Worm (Caenorhabditis elegans) whole organism, L2 larva: ENCODE results near the gene F11D5.7.

Experiments
- C34F6.9 ChIP-seq: fragments of 150-350 bp; optimal IDR thresholded peaks from 2 replicates; lab custom pipeline; 2014; ENCODE audit warnings: missing biosample characterization, missing genetic modification characterization
- R02D3.7 ChIP-seq: fragments of 150-350 bp; optimal IDR thresholded peaks from 2 replicates; lab custom pipeline; 2014; ENCODE audit warnings: missing biosample characterization, missing genetic modification characterization
- ZK546.5 ChIP-seq: sonication (generic microtip); optimal IDR thresholded peaks from 2 replicates; lab custom pipeline; 2017; ENCODE audit warnings: missing biosample characterization, missing genetic modification characterization
- aly-2 ChIP-seq: fragments of 150-350 bp; optimal IDR thresholded peaks from 2 replicates; lab custom pipeline; 2014; ENCODE audit warnings: missing biosample characterization, missing genetic modification characterization
- blmp-1 ChIP-seq: sonication (generic microtip); optimal IDR thresholded peaks from 2 replicates; lab custom pipeline; 2017; ENCODE audit warnings: missing genetic modification characterization, mild to moderate bottlenecking, missing compliant biosample characterization, antibody characterized with exemption, moderate library complexity; ENCODE audit not compliant: insufficient read depth
- ceh-16 ChIP-seq: fragments of 150-350 bp; optimal IDR thresholded peaks from 2 replicates; lab custom pipeline; 2014; ENCODE audit warnings: missing biosample characterization, missing genetic modification characterization
- crh-2 ChIP-seq: sonication (generic microtip); optimal IDR thresholded peaks from 2 replicates; lab custom pipeline; 2017; ENCODE audit warnings: missing biosample characterization, missing genetic modification characterization
- egl-27 ChIP-seq: sonication (generic microtip); optimal IDR thresholded peaks from 3 replicates; lab custom pipeline; 2017; ENCODE audit warnings: missing biosample characterization, missing genetic modification reagents, missing genetic modification characterization
- elt-1 ChIP-seq: fragments of 150-350 bp; optimal IDR thresholded peaks from 2 replicates; lab custom pipeline; 2014; ENCODE audit warnings: missing biosample characterization, missing genetic modification characterization
- elt-3 ChIP-seq: sonication (generic microtip); optimal IDR thresholded peaks from 2 replicates; lab custom pipeline; 2017; ENCODE audit warnings: missing biosample characterization, missing genetic modification characterization
- fos-1 ChIP-seq: fragments of 150-350 bp; optimal IDR thresholded peaks from 2 replicates; lab custom pipeline; 2014; ENCODE audit warnings: missing biosample characterization, missing genetic modification characterization
- gmeb-1 ChIP-seq: fragments of 150-350 bp; optimal IDR thresholded peaks from 2 replicates; lab custom pipeline; 2014; ENCODE audit warnings: missing biosample characterization, missing genetic modification characterization
- lin-11 ChIP-seq: fragments of 150-350 bp; sonication (generic microtip); optimal IDR thresholded peaks from 2 replicates; lab custom pipeline; 2014; ENCODE audit warnings: missing biosample characterization, missing genetic modification characterization, inconsistent platforms, mixed read lengths
- lin-13 ChIP-seq: fragments of 150-350 bp; optimal IDR thresholded peaks from 2 replicates; lab custom pipeline; 2014; ENCODE audit warnings: missing biosample characterization, missing genetic modification reagents, missing genetic modification characterization
- mab-5 ChIP-seq: fragments of 150-350 bp; optimal IDR thresholded peaks from 2 replicates; lab custom pipeline; 2014; ENCODE audit warnings: missing biosample characterization, missing genetic modification characterization
- mbf-1 ChIP-seq: sonication (generic microtip); optimal IDR thresholded peaks from 2 replicates; lab custom pipeline; 2017; ENCODE audit warnings: missing biosample characterization, missing genetic modification characterization
- mdl-1 ChIP-seq, 2 experiments: fragments of 150-350 bp in 1 of 2; sonication (generic microtip) in 1 of 2; optimal IDR thresholded peaks; 2 replicates each; lab custom pipeline; 2017; ENCODE audit warnings: missing biosample characterization in 2 of 2, missing genetic modification characterization in 2 of 2
- nhr-11 ChIP-seq: fragments of 150-350 bp; optimal IDR thresholded peaks from 2 replicates; lab custom pipeline; 2014; ENCODE audit warnings: missing biosample characterization, missing genetic modification characterization
- nhr-12 ChIP-seq: fragments of 150-350 bp; optimal IDR thresholded peaks from 2 replicates; lab custom pipeline; 2014; ENCODE audit warnings: missing biosample characterization, missing genetic modification characterization
- nhr-129 ChIP-seq: fragments of 150-350 bp; optimal IDR thresholded peaks from 2 replicates; lab custom pipeline; 2014; ENCODE audit warnings: missing biosample characterization, missing genetic modification characterization
- nhr-21 ChIP-seq: fragments of 150-350 bp; optimal IDR thresholded peaks from 2 replicates; lab custom pipeline; 2014; ENCODE audit warnings: missing biosample characterization, missing genetic modification characterization
- nhr-237 ChIP-seq: fragments of 150-350 bp; optimal IDR thresholded peaks from 2 replicates; lab custom pipeline; 2014; ENCODE audit warnings: missing biosample characterization, missing genetic modification characterization
- nhr-6 ChIP-seq: fragments of 150-350 bp; optimal IDR thresholded peaks from 2 replicates; lab custom pipeline; 2014; ENCODE audit warnings: missing biosample characterization, missing genetic modification characterization
- nhr-77 ChIP-seq: fragments of 150-350 bp; optimal IDR thresholded peaks from 2 replicates; lab custom pipeline; 2014; ENCODE audit warnings: missing biosample characterization, missing genetic modification characterization
- peb-1 ChIP-seq: fragments of 150-350 bp; optimal IDR thresholded peaks from 2 replicates; lab custom pipeline; 2014; ENCODE audit warnings: missing biosample characterization, missing genetic modification characterization
- skn-1 ChIP-seq: sonication (generic microtip); optimal IDR thresholded peaks from 2 replicates; lab custom pipeline; 2017; ENCODE audit warnings: missing biosample characterization, missing genetic modification characterization
- sma-3 ChIP-seq: sonication (generic microtip); optimal IDR thresholded peaks from 2 replicates; lab custom pipeline; 2016; ENCODE audit warnings: missing genetic modification reagents, missing genetic modification characterization, missing compliant biosample characterization
- sma-9 ChIP-seq, 2 experiments: fragments of 150-350 bp in 1 of 2; sonication (generic microtip) in 1 of 2; optimal IDR thresholded peaks; 2 replicates each; lab custom pipeline; 2014 to 2016; ENCODE audit warnings: missing genetic modification characterization in 2 of 2, mild to moderate bottlenecking in 1 of 2, missing biosample characterization in 1 of 2, missing compliant biosample characterization in 1 of 2, missing genetic modification reagents in 1 of 2, moderate library complexity in 1 of 2
- snpc-4 ChIP-seq: fragments of 150-350 bp; optimal IDR thresholded peaks from 2 replicates; lab custom pipeline; 2014; ENCODE audit warnings: missing biosample characterization, missing genetic modification characterization
- unc-39 ChIP-seq: fragments of 150-350 bp; optimal IDR thresholded peaks from 2 replicates; lab custom pipeline; 2014; ENCODE audit warnings: missing biosample characterization, missing genetic modification characterization
- unc-55 ChIP-seq: fragments of 150-350 bp; sonication (generic microtip); optimal IDR thresholded peaks from 3 replicates; lab custom pipeline; 2014; ENCODE audit warnings: missing biosample characterization, missing genetic modification reagents, missing genetic modification characterization
- unc-62 ChIP-seq: fragments of 150-350 bp; optimal IDR thresholded peaks from 2 replicates; lab custom pipeline; 2014; ENCODE audit warnings: missing biosample characterization, missing genetic modification reagents, missing genetic modification characterization
- zag-1 ChIP-seq: fragments of 150-350 bp; optimal IDR thresholded peaks from 2 replicates; lab custom pipeline; 2014; ENCODE audit warnings: missing biosample characterization, missing genetic modification characterization
- ztf-1 ChIP-seq: fragments of 200-800 bp; sonication (Bioruptor generic); conservative IDR thresholded peaks from 2 replicates; pipeline ENCODE4 v1.3.6; 2022; ENCODE audit warnings: missing genetic modification characterization, missing compliant biosample characterization
- ztf-11 ChIP-seq: sonication (generic microtip); optimal IDR thresholded peaks from 2 replicates; lab custom pipeline; 2017; ENCODE audit warnings: missing biosample characterization, missing genetic modification characterization

F11D5.7 gene

ce11 chrX:3313939-3314338 lies 9.8 kb downstream of the F11D5.7 start:
- TF ChIP-seq nhr-21 (tag; lab: Kevin White, UChicago) (no peak), elt-3 (tag; lab: Kevin White, UChicago) (no peak), ztf-11 (tag; lab: Kevin White, UChicago) (no peak), nhr-6 (tag; lab: Kevin White, UChicago) (no peak), egl-27 (tag; lab: Kevin White, UChicago) (no peak)

DNA sequence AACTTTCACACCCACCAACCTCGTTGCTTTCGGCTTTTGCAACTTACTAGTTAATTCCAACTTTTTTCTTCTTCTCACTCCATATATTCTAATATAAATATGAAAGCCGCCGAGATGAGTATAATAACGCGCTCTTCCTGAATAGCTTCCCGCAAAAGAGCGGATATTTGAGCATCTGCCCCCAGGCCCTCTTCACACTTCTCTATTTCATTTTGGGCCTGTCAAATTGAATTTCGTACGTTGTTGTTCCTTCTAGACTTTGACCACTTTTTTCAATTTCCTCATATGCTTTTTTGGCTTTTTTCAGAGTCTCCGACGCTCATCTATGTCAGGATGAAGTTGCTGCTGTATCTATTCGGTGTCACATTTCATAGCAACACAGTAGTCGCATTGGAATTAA lies 10.8 kb downstream of the F11D5.7 start, which contains the start of gene ddr-2:
Gene ddr-2 (plus strand): TSS at position 301 of the 400 bp plus-strand sequence.
- no peak for TF ChIP-seq elt-1 (tag; lab: Kevin White, UChicago)
- TF ChIP-seq sma-3: no peak
- no peak for TF ChIP-seq snpc-4 (tag; lab: Kevin White, UChicago)
- no peak for TF ChIP-seq nhr-237 (tag; lab: Kevin White, UChicago)
- TF ChIP-seq ceh-16 (tag; lab: Kevin White, UChicago): no peak
- no peak for TF ChIP-seq skn-1 (tag; lab: Kevin White, UChicago)
- TF ChIP-seq nhr-6 (tag; lab: Kevin White, UChicago): no peak
- TF ChIP-seq mbf-1 (tag; lab: Kevin White, UChicago): no peak
- TF ChIP-seq aly-2 (tag; lab: Kevin White, UChicago): no peak

DNA sequence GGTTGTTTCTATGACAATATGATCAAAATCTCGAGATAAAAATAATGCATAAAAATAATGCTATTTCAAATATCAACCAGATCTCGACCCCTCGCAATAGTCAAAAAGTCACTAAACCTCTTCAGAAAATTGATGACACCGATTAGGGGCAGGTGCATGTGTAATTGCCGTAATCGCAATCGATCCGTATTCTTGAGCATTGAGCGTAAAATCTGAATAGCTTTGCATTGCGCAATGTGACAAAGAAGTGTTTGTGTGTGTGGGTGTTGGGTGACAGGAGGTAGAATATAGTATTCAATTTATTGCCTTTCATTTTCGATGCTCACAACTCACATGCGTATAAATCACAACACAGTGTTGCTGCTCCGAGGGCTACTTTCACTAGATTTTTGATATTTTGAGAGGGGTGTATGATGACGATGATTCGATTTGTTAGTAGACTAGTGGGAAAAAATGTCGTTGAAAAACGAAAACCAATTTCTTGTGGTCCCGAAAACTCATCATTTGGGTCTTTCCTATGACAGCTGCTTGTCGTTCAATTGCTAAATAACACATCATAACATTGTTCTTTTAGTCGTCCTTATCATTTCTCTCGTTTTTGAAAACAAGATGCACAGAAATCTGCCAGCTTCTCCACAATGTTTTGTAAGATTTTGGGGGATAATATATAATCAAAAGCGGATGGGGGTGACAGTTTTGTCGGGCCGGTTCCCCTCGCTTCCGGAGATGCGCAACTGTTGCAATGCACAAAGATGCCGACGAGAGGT lies 11.9 kb downstream of the F11D5.7 start:
- TF ChIP-seq nhr-77 (tag; lab: Kevin White, UChicago) (no peak), ZK546.5 (tag; lab: Kevin White, UChicago) (no peak), mbf-1 (tag; lab: Kevin White, UChicago) (no peak), ztf-1 (GFP tag; lab: Robert Waterston, UW) (no peak), fos-1 (tag; lab: Kevin White, UChicago) (no peak), zag-1 (tag; lab: Kevin White, UChicago) (no peak), skn-1 (tag; lab: Kevin White, UChicago) (no peak), nhr-11 (tag; lab: Kevin White, UChicago) (no peak), unc-39 (tag; lab: Kevin White, UChicago) (no peak), unc-62 (GFP tag; lab: Kevin White, UChicago) (no peak)
- TF ChIP-seq, all 48 proteins: peak for 0

DNA sequence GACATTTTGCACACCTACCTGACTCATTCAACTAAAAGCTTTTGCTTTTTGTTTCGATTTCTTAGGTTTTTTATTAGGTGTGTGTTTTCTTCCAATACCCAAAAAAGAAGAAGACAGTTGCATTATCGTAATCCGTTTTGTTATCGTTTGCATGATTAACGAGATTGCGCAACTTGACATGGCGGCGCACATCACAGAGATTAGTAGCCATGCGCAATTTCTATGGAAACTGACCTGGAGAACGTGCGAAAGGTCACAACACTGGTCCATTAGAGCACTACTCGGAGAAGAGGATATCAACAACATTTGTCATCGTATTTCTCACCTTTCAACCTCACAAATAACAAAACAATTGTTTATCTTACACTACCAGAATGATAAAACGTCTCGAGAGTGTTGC lies 12.7 kb downstream of the F11D5.7 start:
- TF ChIP-seq unc-55 (GFP tag; lab: Kevin White, UChicago) (no peak), lin-13 (GFP tag; lab: Kevin White, UChicago) (no peak), blmp-1 (tag; lab: Kevin White, UChicago) (no peak), unc-39 (tag; lab: Kevin White, UChicago) (no peak), lin-11 (tag; lab: Kevin White, UChicago) (no peak), peb-1 (no peak), crh-2 (no peak), R02D3.7 (tag; lab: Kevin White, UChicago) (no peak), elt-1 (tag; lab: Kevin White, UChicago) (no peak), nhr-11 (tag; lab: Kevin White, UChicago) (no peak), nhr-21 (tag; lab: Kevin White, UChicago) (no peak), mab-5 (no peak), nhr-77 (tag; lab: Kevin White, UChicago) (no peak), gmeb-1 (tag; lab: Kevin White, UChicago) (no peak), mdl-1 (tag; optimal IDR thresholded peaks at IDR 0.05; lab: Kevin White, UChicago) (no peak), ztf-1 (GFP tag; lab: Robert Waterston, UW) (no peak), elt-3 (tag; lab: Kevin White, UChicago) (no peak), nhr-12 (no peak)

ce11 chrX:3326175-3326574 lies 22.0 kb downstream of the F11D5.7 start, which contains the start of gene F11D5.6:
Gene F11D5.6 (minus strand): TSS chrX:3326275.
- TF ChIP-seq lin-11 (tag; lab: Kevin White, UChicago) (no peak), C34F6.9 (tag; lab: Kevin White, UChicago) (no peak), ceh-16 (tag; lab: Kevin White, UChicago) (no peak), nhr-129 (tag; lab: Kevin White, UChicago) (no peak), sma-9 (GFP tag; optimal IDR thresholded peaks at IDR 0.05; lab: Kevin White, UChicago) (no peak), sma-9 (tag; optimal IDR thresholded peaks at IDR 0.05; lab: Kevin White, UChicago) (no peak)
